Worm (Caenorhabditis elegans): ENCODE results near the gene F01G4.6.

The F01G4.6 gene

DNA sequence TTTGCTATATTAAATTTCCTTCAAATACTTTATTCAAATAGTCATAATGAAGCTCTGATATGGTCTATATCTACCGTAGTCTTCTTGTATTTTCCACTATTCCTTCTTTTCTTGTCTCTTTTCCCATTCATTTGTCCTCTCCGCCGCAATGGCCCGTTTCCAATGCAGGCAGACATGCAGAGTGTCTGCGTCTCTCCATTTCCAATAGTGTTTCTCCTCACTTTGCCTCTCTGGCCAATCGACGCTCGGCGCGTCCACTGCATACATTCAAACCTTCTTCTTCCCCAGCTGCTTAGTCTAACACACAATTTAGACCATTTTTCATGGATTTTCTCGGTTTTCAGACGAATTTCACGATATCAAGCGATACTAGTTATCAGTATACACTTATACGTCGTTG, 24.1 kb downstream of the F01G4.6 start:
- no peak for TF ChIP-seq scrt-1 (GFP tag; IDR thresholded peaks at IDR 0.05)
- peak; percentile 6 for TF ChIP-seq F13C5.2 (tag; optimal IDR thresholded peaks at IDR 0.05)
- TF ChIP-seq tbx-37 (GFP tag; conservative IDR thresholded peaks at IDR 0.05): no peak

ce11 chrIV:11124674-11125073, 24.6 kb downstream of the F01G4.6 start, which contains the start of gene spo-11:
TSS of gene spo-11 (minus strand) at chrIV:11124862.
- TF ChIP-seq ceh-36 (tag; optimal IDR thresholded peaks at IDR 0.05): no peak
- no peak for TF ChIP-seq hnd-1 (tag; optimal IDR thresholded peaks at IDR 0.05)
- no peak for TF ChIP-seq scrt-1 (GFP tag; IDR thresholded peaks at IDR 0.05)
- no peak for TF ChIP-seq ceh-13 (GFP tag; optimal IDR thresholded peaks at IDR 0.05)
- TF ChIP-seq B0310.2 (tag; optimal IDR thresholded peaks at IDR 0.05): no peak
- no peak for TF ChIP-seq ets-7 (tag; optimal IDR thresholded peaks at IDR 0.05)
- no peak for TF ChIP-seq pes-1 (GFP tag; IDR thresholded peaks at IDR 0.05)
- TF ChIP-seq flt-1 (GFP tag; IDR thresholded peaks at IDR 0.05): no peak
- TF ChIP-seq tbx-11 (GFP tag; IDR thresholded peaks at IDR 0.05): no peak
- TF ChIP-seq hmg-4 (GFP tag; optimal IDR thresholded peaks at IDR 0.05): no peak
- TF ChIP-seq hmbx-1 (tag; optimal IDR thresholded peaks at IDR 0.05): no peak
- no peak for TF ChIP-seq sea-1 (GFP tag; conservative IDR thresholded peaks at IDR 0.05)
- no peak for TF ChIP-seq tbx-37 (GFP tag; conservative IDR thresholded peaks at IDR 0.05)
- no peak for TF ChIP-seq tra-4 (tag; optimal IDR thresholded peaks at IDR 0.05)
- no peak for TF ChIP-seq F13C5.2 (tag; optimal IDR thresholded peaks at IDR 0.05)
- no peak for TF ChIP-seq aly-1 (tag; optimal IDR thresholded peaks at IDR 0.05)
- no peak for TF ChIP-seq ama-1 (optimal IDR thresholded peaks at IDR 0.05)

ce11 chrIV:11119972-11120562, 29.2 kb downstream of the F01G4.6 start:
- TF ChIP-seq tbx-11 (GFP tag; IDR thresholded peaks at IDR 0.05): 0 out of 2 replicates have a peak, but pooled peaks have one; percentile 51
- TF ChIP-seq B0310.2 (tag; optimal IDR thresholded peaks at IDR 0.05): no peak
- no peak for TF ChIP-seq flt-1 (GFP tag; IDR thresholded peaks at IDR 0.05)
- TF ChIP-seq hmbx-1 (tag; optimal IDR thresholded peaks at IDR 0.05): no peak
- TF ChIP-seq hnd-1 (tag; optimal IDR thresholded peaks at IDR 0.05): no peak
- no peak for TF ChIP-seq F13C5.2 (tag; optimal IDR thresholded peaks at IDR 0.05)

DNA sequence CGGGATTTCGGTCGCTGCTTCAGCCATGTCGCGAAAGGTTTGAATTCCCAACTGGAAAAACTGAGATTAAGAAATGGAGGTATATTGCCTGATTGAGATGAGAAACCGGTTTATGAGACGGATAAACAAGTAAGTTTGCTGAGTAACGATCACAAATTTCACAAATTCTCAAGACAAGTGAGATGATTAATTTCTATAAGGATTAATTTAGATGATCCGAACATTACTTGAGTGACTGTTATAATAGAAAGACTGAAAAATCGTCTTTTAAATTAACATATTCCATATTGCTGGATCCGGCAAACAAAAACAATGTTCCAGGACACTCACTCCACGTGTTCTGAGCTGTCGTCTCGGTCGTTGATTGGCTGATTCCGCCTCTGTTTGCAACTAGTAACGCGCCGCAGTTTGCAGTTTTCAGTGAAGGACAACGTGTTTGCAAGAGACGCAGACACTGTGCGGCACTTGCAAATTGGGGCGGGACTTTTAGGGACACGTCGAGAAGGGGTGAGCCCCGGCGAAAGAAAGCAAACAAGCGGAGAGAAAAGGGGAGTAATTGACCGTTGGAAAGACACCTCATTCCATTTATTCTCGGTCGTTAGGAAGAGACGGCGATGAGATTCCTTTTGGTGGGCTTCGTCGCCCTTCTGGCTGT, 30.3 kb downstream of the F01G4.6 start, which contains the start of the genes imp-2 and enpl-1:
Gene imp-2, minus strand, starts transcription at position 51 of the 655 bp plus-strand sequence.
Gene enpl-1, plus strand, starts transcription at position 462 of the 655 bp plus-strand sequence.
- TF ChIP-seq ceh-36 (tag; optimal IDR thresholded peaks at IDR 0.05) (no peak), F13C5.2 (tag; optimal IDR thresholded peaks at IDR 0.05) (peak; percentile 86), scrt-1 (GFP tag; IDR thresholded peaks at IDR 0.05) (no peak), hnd-1 (tag; optimal IDR thresholded peaks at IDR 0.05) (no peak), ceh-13 (GFP tag; optimal IDR thresholded peaks at IDR 0.05) (no peak), hmbx-1 (tag; optimal IDR thresholded peaks at IDR 0.05) (no peak), hmg-4 (GFP tag; optimal IDR thresholded peaks at IDR 0.05) (peak; percentile 68), ets-7 (tag; optimal IDR thresholded peaks at IDR 0.05) (no peak), tra-4 (tag; optimal IDR thresholded peaks at IDR 0.05) (no peak), tbx-37 (GFP tag; conservative IDR thresholded peaks at IDR 0.05) (no peak), pes-1 (GFP tag; IDR thresholded peaks at IDR 0.05) (no peak), aly-1 (tag; optimal IDR thresholded peaks at IDR 0.05) (peak; percentile 60), flt-1 (GFP tag; IDR thresholded peaks at IDR 0.05) (0 out of 2 replicates have a peak, but pooled peaks have one; percentile 36), tbx-11 (GFP tag; IDR thresholded peaks at IDR 0.05) (no peak), ama-1 (optimal IDR thresholded peaks at IDR 0.05) (no peak), sea-1 (GFP tag; conservative IDR thresholded peaks at IDR 0.05) (no peak), B0310.2 (tag; optimal IDR thresholded peaks at IDR 0.05) (no peak)

ce11 chrIV:11112641-11113040, 36.7 kb downstream of the F01G4.6 start, which contains the start of gene clc-9:
TSS of gene clc-9 (plus strand) at chrIV:11112941.
- TF ChIP-seq ceh-36 (tag; optimal IDR thresholded peaks at IDR 0.05) (no peak), hmg-4 (GFP tag; optimal IDR thresholded peaks at IDR 0.05) (no peak), aly-1 (tag; optimal IDR thresholded peaks at IDR 0.05) (no peak), F13C5.2 (tag; optimal IDR thresholded peaks at IDR 0.05) (no peak), tra-4 (tag; optimal IDR thresholded peaks at IDR 0.05) (no peak), tbx-11 (GFP tag; IDR thresholded peaks at IDR 0.05) (no peak), B0310.2 (tag; optimal IDR thresholded peaks at IDR 0.05) (no peak), hnd-1 (tag; optimal IDR thresholded peaks at IDR 0.05) (no peak), flt-1 (GFP tag; IDR thresholded peaks at IDR 0.05) (no peak)

- TF ChIP-seq pes-1 (GFP tag; IDR thresholded peaks at IDR 0.05): no peak
- TF ChIP-seq scrt-1 (GFP tag; IDR thresholded peaks at IDR 0.05): no peak
- TF ChIP-seq ets-7 (tag; optimal IDR thresholded peaks at IDR 0.05): no peak
- TF ChIP-seq F13C5.2 (tag; optimal IDR thresholded peaks at IDR 0.05): no peak
- no peak for TF ChIP-seq ceh-13 (GFP tag; optimal IDR thresholded peaks at IDR 0.05)
- no peak for TF ChIP-seq hmg-4 (GFP tag; optimal IDR thresholded peaks at IDR 0.05)
- TF ChIP-seq aly-1 (tag; optimal IDR thresholded peaks at IDR 0.05): no peak
- TF ChIP-seq tra-4 (tag; optimal IDR thresholded peaks at IDR 0.05): no peak
- no peak for TF ChIP-seq B0310.2 (tag; optimal IDR thresholded peaks at IDR 0.05)
- no peak for TF ChIP-seq ama-1 (optimal IDR thresholded peaks at IDR 0.05)
- TF ChIP-seq flt-1 (GFP tag; IDR thresholded peaks at IDR 0.05): no peak
- TF ChIP-seq tbx-11 (GFP tag; IDR thresholded peaks at IDR 0.05): no peak
- TF ChIP-seq ceh-36 (tag; optimal IDR thresholded peaks at IDR 0.05): no peak
- TF ChIP-seq sea-1 (GFP tag; conservative IDR thresholded peaks at IDR 0.05): no peak
- TF ChIP-seq hnd-1 (tag; optimal IDR thresholded peaks at IDR 0.05): no peak
- TF ChIP-seq hmbx-1 (tag; optimal IDR thresholded peaks at IDR 0.05): no peak
- no peak for TF ChIP-seq tbx-37 (GFP tag; conservative IDR thresholded peaks at IDR 0.05)
Observed at ce11 chrIV:11111898-11112297, 37.4 kb downstream of the F01G4.6 start.

ce11 chrIV:11110995-11111619, 38.2 kb downstream of the F01G4.6 start, which contains the start of gene rps-5:
TSS of gene rps-5 (minus strand) at chrIV:11111045.
- no peak for TF ChIP-seq scrt-1 (GFP tag; IDR thresholded peaks at IDR 0.05)

All from whole organism, early embryonic.